Fruit fly (Drosophila melanogaster) whole organism, embryonic: ENCODE results near the gene dwg.

Experiments used
- BEAF-32 ChIP-seq: fragments of 200-800 bp; sonication (Bioruptor generic); optimal IDR thresholded peaks from 3 replicates; lab custom pipeline; 2017; ENCODE audit warnings: missing biosample characterization, missing genetic modification characterization, mild to moderate bottlenecking, moderate library complexity, missing genetic modification reagents
- Bgb ChIP-seq: fragments of 200-800 bp; sonication (Bioruptor generic); IDR thresholded peaks from 2 replicates; pipeline ENCODE4 v1.3.6; 2022; ENCODE audit warnings: missing biosample characterization, missing genetic modification characterization; ENCODE audit not compliant: partially characterized antibody
- CG13287 ChIP-seq: fragments of 200-800 bp; sonication (Bioruptor generic); IDR thresholded peaks from 2 replicates; pipeline ENCODE4 v1.3.6; 2022; ENCODE audit warnings: missing biosample characterization, missing genetic modification characterization; ENCODE audit not compliant: partially characterized antibody
- CG14710 ChIP-seq: fragments of 200-800 bp; sonication (Bioruptor generic); optimal IDR thresholded peaks from 3 replicates; lab custom pipeline; 2019; ENCODE audit warnings: missing biosample characterization, mild to moderate bottlenecking, missing genetic modification characterization, moderate library complexity
- CG14860 ChIP-seq: fragments of 200-800 bp; sonication (Bioruptor generic); IDR thresholded peaks from 3 replicates; pipeline ENCODE4 v1.3.6; 2022; ENCODE audit warnings: missing biosample characterization, missing genetic modification characterization; ENCODE audit not compliant: partially characterized antibody
- CG15514 ChIP-seq: fragments of 200-800 bp; sonication (Bioruptor generic); optimal IDR thresholded peaks from 3 replicates; lab custom pipeline; 2017; ENCODE audit warnings: missing biosample characterization, missing genetic modification characterization, mild to moderate bottlenecking, moderate library complexity, missing genetic modification reagents
- CG2116 ChIP-seq: fragments of 200-800 bp; sonication (Bioruptor generic); optimal IDR thresholded peaks from 3 replicates; lab custom pipeline; 2018; ENCODE audit warnings: missing biosample characterization, mild to moderate bottlenecking, missing genetic modification characterization
- CG2120 ChIP-seq: fragments of 200-800 bp; sonication (Bioruptor generic); optimal IDR thresholded peaks from 3 replicates; lab custom pipeline; 2016; ENCODE audit warnings: missing biosample characterization, missing genetic modification characterization
- CG2129 ChIP-seq: fragments of 200-800 bp; sonication (Bioruptor generic); IDR thresholded peaks from 2 replicates; pipeline ENCODE4 v1.3.6; 2022; ENCODE audit warnings: missing biosample characterization, missing genetic modification characterization; ENCODE audit not compliant: partially characterized antibody
- CG3163 ChIP-seq: fragments of 200-800 bp; sonication (Bioruptor generic); optimal IDR thresholded peaks from 3 replicates; lab custom pipeline; 2016; ENCODE audit warnings: missing biosample characterization, missing genetic modification characterization
- CG34224 ChIP-seq: fragments of 200-800 bp; sonication (Bioruptor generic); IDR thresholded peaks from 3 replicates; pipeline ENCODE4 v1.3.6; 2022; ENCODE audit warnings: missing biosample characterization, missing genetic modification characterization; ENCODE audit not compliant: partially characterized antibody
- CG34422 ChIP-seq: fragments of 200-800 bp; sonication (Bioruptor generic); IDR thresholded peaks from 3 replicates; pipeline ENCODE4 v1.3.6; 2022; ENCODE audit warnings: missing biosample characterization, missing genetic modification characterization
- CG3995 ChIP-seq: fragments of 200-800 bp; sonication (Bioruptor generic); optimal IDR thresholded peaks from 3 replicates; lab custom pipeline; 2016; ENCODE audit warnings: missing biosample characterization, missing genetic modification characterization
- CG4820 ChIP-seq: fragments of 200-800 bp; sonication (Bioruptor generic); optimal IDR thresholded peaks from 3 replicates; lab custom pipeline; 2016; ENCODE audit warnings: missing biosample characterization, missing genetic modification characterization
- CG5180 ChIP-seq: fragments of 200-800 bp; sonication (Bioruptor generic); optimal IDR thresholded peaks from 3 replicates; lab custom pipeline; 2017; ENCODE audit warnings: missing biosample characterization, missing genetic modification characterization, mild to moderate bottlenecking, moderate library complexity, missing genetic modification reagents
- CG6654 ChIP-seq: fragments of 200-800 bp; sonication (Bioruptor generic); optimal IDR thresholded peaks from 2 replicates; lab custom pipeline; 2017; ENCODE audit warnings: missing biosample characterization, mild to moderate bottlenecking, missing genetic modification characterization
- CG7963 ChIP-seq: fragments of 200-800 bp; sonication (Bioruptor generic); IDR thresholded peaks from 3 replicates; pipeline ENCODE4 v1.3.6; 2022; ENCODE audit warnings: missing biosample characterization, missing genetic modification characterization; ENCODE audit not compliant: partially characterized antibody
- CG8359 ChIP-seq: fragments of 200-800 bp; sonication (Bioruptor generic); optimal IDR thresholded peaks from 2 replicates; lab custom pipeline; 2017; ENCODE audit warnings: missing biosample characterization, mild to moderate bottlenecking, missing genetic modification characterization, borderline replicate concordance
- CG9215 ChIP-seq: fragments of 200-800 bp; sonication (Bioruptor generic); IDR thresholded peaks from 2 replicates; pipeline ENCODE4 v1.3.6; 2022; ENCODE audit warnings: missing biosample characterization, missing genetic modification characterization
- CG9437 ChIP-seq: fragments of 200-800 bp; sonication (Bioruptor generic); optimal IDR thresholded peaks from 2 replicates; lab custom pipeline; 2018; ENCODE audit warnings: missing biosample characterization, mild to moderate bottlenecking, missing genetic modification characterization
- Dp ChIP-seq: fragments of 200-800 bp; sonication (Bioruptor generic); optimal IDR thresholded peaks from 2 replicates; lab custom pipeline; 2018; ENCODE audit warnings: missing biosample characterization, mild to moderate bottlenecking, missing genetic modification characterization, moderate library complexity
- E2f2 ChIP-seq: fragments of 200-800 bp; sonication (Bioruptor generic); IDR thresholded peaks from 2 replicates; pipeline ENCODE4 v1.3.6; 2022; ENCODE audit warnings: missing biosample characterization, missing genetic modification characterization
- HLH54F ChIP-seq: fragments of 200-800 bp; sonication (Bioruptor generic); optimal IDR thresholded peaks from 3 replicates; lab custom pipeline; 2016; ENCODE audit warnings: missing biosample characterization, missing genetic modification characterization
- HmgD ChIP-seq: fragments of 200-800 bp; sonication (Bioruptor generic); optimal IDR thresholded peaks from 3 replicates; lab custom pipeline; 2016; ENCODE audit warnings: missing biosample characterization, missing genetic modification characterization
- MBD-R2 ChIP-seq: fragments of 200-800 bp; sonication (Bioruptor generic); IDR thresholded peaks from 2 replicates; pipeline ENCODE4 v1.3.6; 2022; ENCODE audit warnings: missing biosample characterization, missing genetic modification characterization
- Opbp ChIP-seq: fragments of 200-800 bp; sonication (Bioruptor generic); IDR thresholded peaks from 3 replicates; pipeline ENCODE4 v1.3.6; 2022; ENCODE audit warnings: missing biosample characterization, missing genetic modification characterization; ENCODE audit not compliant: partially characterized antibody
- Rfx ChIP-seq: fragments of 200-800 bp; sonication (Bioruptor generic); IDR thresholded peaks from 2 replicates; pipeline ENCODE4 v1.3.6; 2022; ENCODE audit warnings: missing biosample characterization, missing genetic modification characterization
- Scr ChIP-seq: fragments of 200-800 bp; sonication (Bioruptor generic); IDR thresholded peaks from 2 replicates; pipeline ENCODE4 v1.3.6; 2022; ENCODE audit warnings: missing biosample characterization, missing genetic modification characterization; ENCODE audit not compliant: partially characterized antibody
- Sin3A ChIP-seq: fragments of >200 bp; optimal IDR thresholded peaks from 2 replicates; lab custom pipeline; 2018
- Sry-δ ChIP-seq: fragments of 200-800 bp; sonication (Bioruptor generic); optimal IDR thresholded peaks from 2 replicates; lab custom pipeline; 2016; ENCODE audit warnings: missing biosample characterization, missing genetic modification characterization
- amos ChIP-seq: fragments of 200-800 bp; sonication (Bioruptor generic); IDR thresholded peaks from 2 replicates; pipeline ENCODE4 v1.3.6; 2022; ENCODE audit warnings: missing biosample characterization, missing genetic modification characterization; ENCODE audit not compliant: partially characterized antibody
- bbx ChIP-seq: fragments of 200-800 bp; sonication (Bioruptor generic); IDR thresholded peaks from 2 replicates; pipeline ENCODE4 v1.3.6; 2022; ENCODE audit warnings: missing biosample characterization, missing genetic modification characterization; ENCODE audit not compliant: partially characterized antibody
- bsh ChIP-seq, 2 experiments: fragments of 200-800 bp; sonication (Bioruptor generic); optimal IDR thresholded peaks; 2 replicates each; lab custom pipeline; 2017 to 2018; ENCODE audit warnings: mild to moderate bottlenecking in 2 of 2, missing biosample characterization in 2 of 2, missing genetic modification characterization in 2 of 2, moderate library complexity in 1 of 2
- chinmo ChIP-seq: fragments of 200-800 bp; sonication (Bioruptor generic); IDR thresholded peaks from 4 replicates; pipeline ENCODE4 v1.3.6; 2022; ENCODE audit warnings: missing biosample characterization, missing genetic modification characterization; ENCODE audit not compliant: partially characterized antibody
- hb ChIP-seq: fragments of 200-800 bp; sonication (Bioruptor generic); IDR thresholded peaks from 3 replicates; pipeline ENCODE4 v1.3.6; 2022; ENCODE audit warnings: missing biosample characterization, missing genetic modification characterization; ENCODE audit not compliant: partially characterized antibody
- hbn ChIP-seq: fragments of 200-800 bp; sonication (Bioruptor generic); IDR thresholded peaks from 2 replicates; pipeline ENCODE4 v1.3.6; 2022; ENCODE audit warnings: missing biosample characterization, missing genetic modification characterization; ENCODE audit not compliant: partially characterized antibody
- knrl ChIP-seq: fragments of 200-800 bp; sonication (Bioruptor generic); IDR thresholded peaks from 3 replicates; pipeline ENCODE4 v1.3.6; 2022; ENCODE audit warnings: missing biosample characterization, missing genetic modification characterization; ENCODE audit not compliant: partially characterized antibody
- luna ChIP-seq: fragments of 200-800 bp; sonication (Bioruptor generic); optimal IDR thresholded peaks from 2 replicates; lab custom pipeline; 2016; ENCODE audit warnings: missing biosample characterization, missing genetic modification characterization
- mam ChIP-seq: fragments of 200-800 bp; sonication (Bioruptor generic); optimal IDR thresholded peaks from 3 replicates; lab custom pipeline; 2016; ENCODE audit warnings: missing biosample characterization, missing genetic modification characterization
- mld ChIP-seq: fragments of 200-800 bp; sonication (Bioruptor generic); IDR thresholded peaks from 3 replicates; pipeline ENCODE4 v1.3.6; 2022; ENCODE audit warnings: missing biosample characterization, missing genetic modification characterization; ENCODE audit not compliant: partially characterized antibody
- peb ChIP-seq: fragments of 200-800 bp; sonication (Bioruptor generic); IDR thresholded peaks from 2 replicates; pipeline ENCODE4 v1.3.6; 2022; ENCODE audit warnings: missing biosample characterization, missing genetic modification characterization
- pzg ChIP-seq: fragments of 200-800 bp; sonication (Bioruptor generic); optimal IDR thresholded peaks from 3 replicates; lab custom pipeline; 2018; ENCODE audit warnings: missing biosample characterization, mild to moderate bottlenecking, missing genetic modification characterization, moderate library complexity
- sens ChIP-seq: fragments of 200-800 bp; sonication (Bioruptor generic); peaks from one replicate; lab custom pipeline; 2016; ENCODE audit warnings: missing biosample characterization, missing genetic modification characterization
- sna ChIP-seq: fragments of 200-800 bp; sonication (Bioruptor generic); IDR thresholded peaks from 2 replicates; pipeline ENCODE4 v1.3.6; 2022; ENCODE audit warnings: missing biosample characterization, missing genetic modification characterization; ENCODE audit not compliant: partially characterized antibody
- tna ChIP-seq: fragments of 200-800 bp; sonication (Bioruptor generic); IDR thresholded peaks from 2 replicates; pipeline ENCODE4 v1.3.6; 2022; ENCODE audit warnings: missing biosample characterization, missing genetic modification characterization; ENCODE audit not compliant: partially characterized antibody
- unc-4 ChIP-seq: fragments of 200-800 bp; sonication (Bioruptor generic); IDR thresholded peaks from 2 replicates; pipeline ENCODE4 v1.3.6; 2022; ENCODE audit warnings: missing biosample characterization, missing genetic modification characterization; ENCODE audit not compliant: partially characterized antibody

dwg gene

DNA sequence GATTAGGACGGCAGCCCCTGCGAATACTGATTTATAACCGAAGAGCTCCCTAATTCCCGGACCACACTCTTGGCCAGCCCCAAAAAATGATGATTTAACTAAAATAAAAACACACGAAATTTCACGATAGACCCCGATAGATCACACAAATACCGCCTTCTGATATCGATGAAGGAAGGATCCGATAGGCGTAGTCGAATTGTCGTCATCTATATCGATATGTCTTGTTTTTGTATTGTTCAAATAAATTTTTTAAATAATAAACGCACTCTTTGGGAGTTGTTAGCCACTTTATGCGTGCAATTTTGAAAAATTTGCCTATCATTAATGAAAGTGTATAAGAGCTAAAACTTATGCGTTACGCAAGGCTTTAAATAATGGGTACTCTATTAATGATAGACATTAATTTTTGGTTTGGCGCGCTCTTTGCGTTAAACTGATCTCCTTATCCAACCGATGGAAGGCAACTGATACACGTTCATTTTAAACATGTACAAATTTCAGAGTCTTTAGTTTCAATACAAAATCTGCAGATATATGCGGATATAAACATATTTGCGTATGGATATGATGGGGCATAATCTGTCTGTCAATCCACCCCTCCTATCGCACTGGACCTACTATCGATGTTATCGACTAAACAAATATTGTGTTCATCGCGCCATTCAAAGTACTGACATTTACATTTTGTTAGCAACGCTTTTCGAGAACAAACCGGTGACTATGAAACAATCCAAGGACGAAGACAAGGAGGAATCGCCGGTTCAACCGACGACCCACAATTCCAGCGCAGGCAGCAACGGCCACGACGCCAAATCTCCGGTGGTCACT, 29.2 kb upstream of the dwg start, which contains the start of the genes Spg7 and Lint-O (continued):
- TF ChIP-seq Sry-δ (GFP tag; lab: Kevin White, UChicago) (peak; percentile 62), hbn (GFP tag; lab: Robert Waterston, UW) (peak; percentile 44; the same call in 1 of the 2 replicates), CG3995 (GFP tag; lab: Kevin White, UChicago) (no peak), hb (GFP tag; lab: Robert Waterston, UW) (peak; percentile 66; the same call in 2 of the 3 replicates), CG4820 (GFP tag; lab: Kevin White, UChicago) (no peak), CG14860 (GFP tag; lab: Robert Waterston, UW) (peak; percentile 36; the same call in 2 of the 3 replicates), unc-4 (peak; percentile 65), mld (GFP tag; lab: Robert Waterston, UW) (0 out of 3 replicates have a peak, but pooled peaks have one; percentile 34), Rfx (no peak), luna (no peak), pzg (peak; percentile 21), Opbp (peak; percentile 84), CG3163 (no peak), Bgb (GFP tag; lab: Robert Waterston, UW) (peak; percentile 75), sens (peak; percentile 52), CG9437 (peak; percentile 63), Sin3A (lab: Kevin White, UChicago) (peak; percentile 5), CG2129 (GFP tag; lab: Robert Waterston, UW) (peak; percentile 23; the same call in 1 of the 2 replicates), CG9215 (GFP tag; lab: Robert Waterston, UW) (no peak), Scr (GFP tag; lab: Robert Waterston, UW) (peak; percentile 76), HLH54F (GFP tag; lab: Kevin White, UChicago) (no peak), CG6654 (GFP tag; lab: Kevin White, UChicago) (no peak), bbx (peak; percentile 76), CG13287 (GFP tag; lab: Robert Waterston, UW) (peak; percentile 77), CG34422 (no peak), BEAF-32 (peak; percentile 78), sna (peak; percentile 54; the same call in 1 of the 2 replicates), CG15514 (GFP tag; lab: Kevin White, UChicago) (peak; percentile 45), knrl (peak; percentile 65; the same call in 2 of the 3 replicates), CG2116 (GFP tag; lab: Kevin White, UChicago) (peak; percentile 63), chinmo (GFP tag; lab: Robert Waterston, UW) (0 out of 4 replicates have a peak, but pooled peaks have one; percentile 63), HmgD (GFP tag; lab: Kevin White, UChicago) (no peak), CG14710 (tag; lab: Kevin White, UChicago) (peak; percentile 32), bsh (GFP tag; optimal IDR thresholded peaks at IDR 0.05; lab: Kevin White, UChicago) (no peak), E2f2 (GFP tag; lab: Robert Waterston, UW) (peak; percentile 69), CG2120 (no peak), amos (peak; percentile 76), CG34224 (GFP tag; lab: Robert Waterston, UW) (peak; percentile 83), CG7963 (peak; percentile 74), mam (GFP tag; lab: Kevin White, UChicago) (no peak), tna (GFP tag; lab: Robert Waterston, UW) (peak; percentile 70), MBD-R2 (GFP tag; lab: Robert Waterston, UW) (peak; percentile 57; the same call in 1 of the 2 replicates), CG5180 (GFP tag; lab: Kevin White, UChicago) (no peak), Dp (peak; percentile 66), peb (GFP tag; lab: Robert Waterston, UW) (no peak), CG8359 (GFP tag; lab: Kevin White, UChicago) (no peak)
